Fruit fly (Drosophila melanogaster) whole organism, embryonic: Measurements from ENCODE around the gene CG13000.
A peak's percentile ranks its signal among the peaks of the same experiment; 100 is the strongest.

Experiments
- CG13894 ChIP-seq: fragments of 200-800 bp; sonication (Bioruptor generic); optimal IDR thresholded peaks from 3 replicates; lab custom pipeline; 2018; ENCODE audit warnings: missing biosample characterization, mild to moderate bottlenecking, missing genetic modification characterization, moderate library complexity
- CG14014 ChIP-seq: fragments of 200-800 bp; sonication (Bioruptor generic); IDR thresholded peaks from 2 replicates; pipeline ENCODE4 v1.3.6; 2022; ENCODE audit warnings: missing biosample characterization, missing genetic modification characterization
- CG15601 ChIP-seq: fragments of 200-800 bp; sonication (Bioruptor generic); optimal IDR thresholded peaks from 3 replicates; lab custom pipeline; 2019; ENCODE audit warnings: missing biosample characterization, mild to moderate bottlenecking, missing genetic modification characterization, moderate library complexity
- CG17361 ChIP-seq: fragments of 200-800 bp; sonication (Bioruptor generic); IDR thresholded peaks from 3 replicates; pipeline ENCODE4 v1.3.6; 2022; ENCODE audit warnings: missing biosample characterization, missing genetic modification characterization
- CG17568 ChIP-seq: fragments of 200-800 bp; sonication (Bioruptor generic); optimal IDR thresholded peaks from 2 replicates; lab custom pipeline; 2018; ENCODE audit warnings: missing biosample characterization, mild to moderate bottlenecking, missing genetic modification characterization, moderate library complexity
- CG17612 ChIP-seq: fragments of 200-800 bp; sonication (Bioruptor generic); IDR thresholded peaks from 2 replicates; pipeline ENCODE4 v1.3.6; 2022; ENCODE audit warnings: missing biosample characterization, missing genetic modification characterization
- CG2120 ChIP-seq: fragments of 200-800 bp; sonication (Bioruptor generic); optimal IDR thresholded peaks from 3 replicates; lab custom pipeline; 2016; ENCODE audit warnings: missing biosample characterization, missing genetic modification characterization
- CG30403 ChIP-seq: fragments of 200-800 bp; sonication (Bioruptor generic); optimal IDR thresholded peaks from 3 replicates; lab custom pipeline; 2016; ENCODE audit warnings: missing biosample characterization, missing genetic modification characterization
- CG31388 ChIP-seq: fragments of 200-800 bp; sonication (Bioruptor generic); optimal IDR thresholded peaks from 2 replicates; lab custom pipeline; 2016; ENCODE audit warnings: missing biosample characterization, missing genetic modification characterization
- CG32532 ChIP-seq: fragments of 200-800 bp; sonication (Bioruptor generic); IDR thresholded peaks from 2 replicates; pipeline ENCODE4 v1.3.6; 2022; ENCODE audit warnings: missing biosample characterization, missing genetic modification characterization
- CG3847 ChIP-seq: fragments of 200-800 bp; sonication (Bioruptor generic); IDR thresholded peaks from 2 replicates; pipeline ENCODE4 v1.3.6; 2022; ENCODE audit warnings: missing biosample characterization, missing genetic modification characterization
- CG4360 ChIP-seq: fragments of 200-800 bp; sonication (Bioruptor generic); IDR thresholded peaks from 2 replicates; pipeline ENCODE4 v1.3.6; 2022; ENCODE audit warnings: missing biosample characterization, missing genetic modification characterization
- CG4820 ChIP-seq: fragments of 200-800 bp; sonication (Bioruptor generic); optimal IDR thresholded peaks from 3 replicates; lab custom pipeline; 2016; ENCODE audit warnings: missing biosample characterization, missing genetic modification characterization
- CG9876 ChIP-seq: fragments of 200-800 bp; sonication (Bioruptor generic); optimal IDR thresholded peaks from 2 replicates; lab custom pipeline; 2016; ENCODE audit warnings: missing biosample characterization, missing genetic modification characterization
- CG9932 ChIP-seq: fragments of 200-800 bp; sonication (Bioruptor generic); IDR thresholded peaks from 2 replicates; pipeline ENCODE4 v1.3.6; 2022; ENCODE audit warnings: missing biosample characterization, missing genetic modification characterization
- CkIIα-i1 ChIP-seq: fragments of 200-800 bp; sonication (Bioruptor generic); IDR thresholded peaks from 2 replicates; pipeline ENCODE4 v1.3.6; 2022; ENCODE audit warnings: missing biosample characterization, missing genetic modification characterization
- CrebB ChIP-seq: fragments of 200-800 bp; sonication (Bioruptor generic); optimal IDR thresholded peaks from 3 replicates; lab custom pipeline; 2018; ENCODE audit warnings: missing biosample characterization, mild to moderate bottlenecking, missing genetic modification characterization
- D19B ChIP-seq: fragments of 200-800 bp; sonication (Bioruptor generic); optimal IDR thresholded peaks from 2 replicates; lab custom pipeline; 2017; ENCODE audit warnings: missing biosample characterization, mild to moderate bottlenecking, missing genetic modification characterization
- Fer3 ChIP-seq: fragments of 200-800 bp; sonication (Bioruptor generic); optimal IDR thresholded peaks from 2 replicates; lab custom pipeline; 2018; ENCODE audit warnings: missing biosample characterization, mild to moderate bottlenecking, missing genetic modification characterization, moderate library complexity
- H15 ChIP-seq: fragments of 200-800 bp; sonication (Bioruptor generic); IDR thresholded peaks from 3 replicates; pipeline ENCODE4 v1.3.6; 2022; ENCODE audit warnings: missing biosample characterization, missing genetic modification characterization
- HLHmδ ChIP-seq: fragments of 200-800 bp; sonication (Bioruptor generic); optimal IDR thresholded peaks from 2 replicates; lab custom pipeline; 2018; ENCODE audit warnings: missing biosample characterization, mild to moderate bottlenecking, missing genetic modification characterization, moderate library complexity
- MBD-R2 ChIP-seq: fragments of 200-800 bp; sonication (Bioruptor generic); IDR thresholded peaks from 2 replicates; pipeline ENCODE4 v1.3.6; 2022; ENCODE audit warnings: missing biosample characterization, missing genetic modification characterization
- MTF-1 ChIP-seq: fragments of 200-800 bp; sonication (Bioruptor generic); optimal IDR thresholded peaks from 2 replicates; lab custom pipeline; 2018; ENCODE audit warnings: missing biosample characterization, mild to moderate bottlenecking, missing genetic modification characterization, borderline replicate concordance
- Med ChIP-seq: fragments of 200-800 bp; sonication (Bioruptor generic); peaks from one replicate; lab custom pipeline; 2016; ENCODE audit warnings: missing biosample characterization, missing genetic modification characterization, mild to moderate bottlenecking, inconsistent platforms, moderate library complexity
- Nf-YB ChIP-seq: fragments of 200-800 bp; sonication (Bioruptor generic); optimal IDR thresholded peaks from 3 replicates; lab custom pipeline; 2019; ENCODE audit warnings: missing biosample characterization, mild to moderate bottlenecking, missing genetic modification characterization, moderate library complexity
- Six4 ChIP-seq: fragments of 200-800 bp; sonication (Bioruptor generic); optimal IDR thresholded peaks from 2 replicates; lab custom pipeline; 2016; ENCODE audit warnings: missing biosample characterization, missing genetic modification characterization
- Ssrp ChIP-seq: fragments of 200-800 bp; sonication (Bioruptor generic); optimal IDR thresholded peaks from 2 replicates; lab custom pipeline; 2018; ENCODE audit warnings: missing biosample characterization, mild to moderate bottlenecking, missing genetic modification characterization, moderate library complexity
- Usf ChIP-seq: fragments of 200-800 bp; sonication (Bioruptor generic); optimal IDR thresholded peaks from 2 replicates; lab custom pipeline; 2017; ENCODE audit warnings: missing genotype, missing biosample characterization, missing genetic modification characterization
- ap ChIP-seq: fragments of 200-800 bp; sonication (Bioruptor generic); IDR thresholded peaks from 2 replicates; pipeline ENCODE4 v1.3.6; 2022; ENCODE audit warnings: missing biosample characterization, missing genetic modification characterization
- bab2 ChIP-seq: fragments of 200-800 bp; sonication (Bioruptor generic); optimal IDR thresholded peaks from 2 replicates; lab custom pipeline; 2016; ENCODE audit warnings: missing biosample characterization, missing genetic modification characterization
- chinmo ChIP-seq: fragments of 200-800 bp; sonication (Bioruptor generic); IDR thresholded peaks from 4 replicates; pipeline ENCODE4 v1.3.6; 2022; ENCODE audit warnings: missing biosample characterization, missing genetic modification characterization; ENCODE audit not compliant: partially characterized antibody
- ci ChIP-seq: fragments of 200-800 bp; sonication (Bioruptor generic); IDR thresholded peaks from 3 replicates; pipeline ENCODE4 v1.3.6; 2022; ENCODE audit warnings: missing biosample characterization, missing genetic modification characterization
- crp ChIP-seq, 2 experiments: fragments of 200-800 bp; sonication (Bioruptor generic); optimal IDR thresholded peaks; 2 replicates in 1 of 2; 3 replicates in 1 of 2; lab custom pipeline; 2017; ENCODE audit warnings: missing biosample characterization in 2 of 2, missing genetic modification characterization in 2 of 2, mild to moderate bottlenecking in 1 of 2, moderate library complexity in 1 of 2
- eyg ChIP-seq: fragments of 200-800 bp; sonication (Bioruptor generic); optimal IDR thresholded peaks from 3 replicates; lab custom pipeline; 2016; ENCODE audit warnings: missing biosample characterization, missing genetic modification characterization
- kay ChIP-seq: fragments of 200-800 bp; sonication (Bioruptor generic); optimal IDR thresholded peaks from 2 replicates; lab custom pipeline; 2016; ENCODE audit warnings: missing biosample characterization, missing genetic modification characterization
- nom ChIP-seq: fragments of 200-800 bp; sonication (Bioruptor generic); optimal IDR thresholded peaks from 2 replicates; lab custom pipeline; 2017; ENCODE audit warnings: missing biosample characterization, missing genetic modification characterization, mild to moderate bottlenecking, moderate library complexity, missing genetic modification reagents
- phol ChIP-seq: fragments of 200-800 bp; sonication (Bioruptor generic); optimal IDR thresholded peaks from 3 replicates; lab custom pipeline; 2018; ENCODE audit warnings: missing biosample characterization, mild to moderate bottlenecking, missing genetic modification characterization, moderate library complexity
- psq ChIP-seq: fragments of 200-800 bp; sonication (Bioruptor generic); optimal IDR thresholded peaks from 2 replicates; lab custom pipeline; 2017; ENCODE audit warnings: missing biosample characterization, missing genetic modification characterization
- pzg ChIP-seq: fragments of 200-800 bp; sonication (Bioruptor generic); optimal IDR thresholded peaks from 3 replicates; lab custom pipeline; 2018; ENCODE audit warnings: missing biosample characterization, mild to moderate bottlenecking, missing genetic modification characterization, moderate library complexity
- run ChIP-seq: fragments of 200-800 bp; sonication (Bioruptor generic); optimal IDR thresholded peaks from 3 replicates; lab custom pipeline; 2018; ENCODE audit warnings: missing biosample characterization, mild to moderate bottlenecking, missing genetic modification characterization
- sd ChIP-seq: fragments of 200-800 bp; sonication (Bioruptor generic); optimal IDR thresholded peaks from 3 replicates; lab custom pipeline; 2018; ENCODE audit warnings: missing biosample characterization, mild to moderate bottlenecking, missing genetic modification characterization, moderate library complexity
- slp2 ChIP-seq: fragments of 200-800 bp; sonication (Bioruptor generic); optimal IDR thresholded peaks from 2 replicates; lab custom pipeline; 2016; ENCODE audit warnings: missing biosample characterization, missing genetic modification characterization
- tll ChIP-seq, 2 experiments: fragments of 200-800 bp in 1 of 2; fragments of >200 bp in 1 of 2; sonication (Bioruptor generic) in 1 of 2; optimal IDR thresholded peaks; 2 replicates each; lab custom pipeline; 2017 to 2019; ENCODE audit warnings: missing biosample characterization in 2 of 2, missing genetic modification characterization in 2 of 2, mild to moderate bottlenecking in 1 of 2, moderate library complexity in 1 of 2
- unpg ChIP-seq: fragments of 200-800 bp; sonication (Bioruptor generic); optimal IDR thresholded peaks from 3 replicates; lab custom pipeline; 2018; ENCODE audit warnings: missing biosample characterization, mild to moderate bottlenecking, missing genetic modification characterization, moderate library complexity

The CG13000 gene

dm6 chrX:16912965-16913755, 35.1 kb downstream of the CG13000 start, which contains the start of gene CG4928 (continued):
- TF ChIP-seq CG32532 (GFP tag; lab: Robert Waterston, UW) (0 out of 2 replicates have a peak, but pooled peaks have one; percentile 19), CG30403 (GFP tag; lab: Kevin White, UChicago) (no peak), nom (GFP tag; lab: Kevin White, UChicago) (peak; percentile 0)

- TF ChIP-seq CG4820 (GFP tag; lab: Kevin White, UChicago) (no peak), Nf-YB (peak; percentile 60), pzg (GFP tag; lab: Kevin White, UChicago) (no peak), CG3847 (GFP tag; lab: Robert Waterston, UW) (no peak), chinmo (0 out of 4 replicates have a peak, but pooled peaks have one; percentile 37), ap (GFP tag; lab: Robert Waterston, UW) (no peak), CG4360 (GFP tag; lab: Robert Waterston, UW) (no peak), kay (GFP tag; lab: Kevin White, UChicago) (no peak)
These were observed 36.3 kb downstream of the CG13000 start for dm6 chrX:16911962-16912361.

DNA sequence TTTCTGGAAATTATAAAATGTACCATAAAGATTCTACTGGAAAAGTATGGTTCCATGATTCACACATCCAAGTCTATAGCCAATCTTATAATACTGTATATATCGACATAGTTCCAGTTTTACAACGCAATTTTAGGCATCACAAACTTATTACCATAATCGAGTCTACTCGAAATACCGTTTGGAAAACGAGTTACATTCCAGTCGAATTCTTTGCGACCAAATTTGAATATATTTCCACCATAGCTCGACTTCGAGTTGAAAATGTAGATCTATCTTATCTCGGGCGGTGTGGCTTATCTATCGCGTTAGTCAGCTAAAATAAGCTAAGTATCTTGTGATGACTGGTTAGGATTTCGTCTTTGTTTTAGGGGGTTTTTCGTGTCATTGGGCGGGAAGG, 38.4 kb downstream of the CG13000 start:
- TF ChIP-seq sd (peak; percentile 97), CG13894 (tag; lab: Kevin White, UChicago) (peak; percentile 98), chinmo (0 out of 4 replicates have a peak, but pooled peaks have one; percentile 29), D19B (GFP tag; lab: Kevin White, UChicago) (peak; percentile 48), eyg (GFP tag; lab: Kevin White, UChicago) (no peak)

DNA sequence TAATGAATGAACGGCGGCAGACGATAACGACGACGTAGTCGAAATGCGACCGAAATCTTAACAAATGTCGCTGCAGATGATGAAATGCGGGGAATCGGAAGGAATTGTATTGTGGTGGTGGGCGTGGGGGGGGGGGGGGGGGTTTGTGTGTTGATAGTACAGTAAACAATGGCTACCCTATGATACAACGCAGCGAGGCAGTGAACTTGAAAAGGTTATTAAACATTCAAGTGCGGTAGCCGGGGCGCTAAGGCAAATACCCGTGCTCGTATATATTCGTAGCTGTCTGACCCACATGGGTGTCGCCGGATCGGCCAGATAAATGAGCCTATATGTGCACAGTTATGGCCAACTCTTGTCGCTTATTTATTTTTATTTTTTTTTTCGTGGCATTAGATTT, 39.0 kb downstream of the CG13000 start:
- TF ChIP-seq run (tag; lab: Kevin White, UChicago) (no peak), CkIIα-i1 (GFP tag; lab: Robert Waterston, UW) (no peak), CrebB (tag; lab: Kevin White, UChicago) (no peak), HLHmδ (no peak), CG9876 (GFP tag; lab: Kevin White, UChicago) (no peak), ci (GFP tag; lab: Robert Waterston, UW) (0 out of 3 replicates have a peak, but pooled peaks have one; percentile 19), phol (tag; lab: Kevin White, UChicago) (no peak), CG15601 (tag; lab: Kevin White, UChicago) (no peak), MTF-1 (GFP tag; lab: Kevin White, UChicago) (no peak), Med (GFP tag; lab: Kevin White, UChicago) (peak; percentile 51), CG9932 (no peak), psq (GFP tag; lab: Kevin White, UChicago) (no peak), crp (GFP tag; optimal IDR thresholded peaks at IDR 0.05; lab: Kevin White, UChicago) (no peak), CG17568 (no peak), CG31388 (no peak), MBD-R2 (GFP tag; lab: Robert Waterston, UW) (no peak), Usf (GFP tag; lab: Kevin White, UChicago) (no peak), Ssrp (tag; lab: Kevin White, UChicago) (no peak), tll (GFP tag; optimal IDR thresholded peaks at IDR 0.05; lab: Kevin White, UChicago) (no peak), CG17361 (GFP tag; lab: Robert Waterston, UW) (0 out of 3 replicates have a peak, but pooled peaks have one; percentile 11), CG2120 (GFP tag; lab: Kevin White, UChicago) (no peak), CG14014 (peak; percentile 14; the same call in 1 of the 2 replicates), Six4 (no peak), unpg (GFP tag; lab: Kevin White, UChicago) (no peak), slp2 (GFP tag; lab: Kevin White, UChicago) (no peak), CG17612 (GFP tag; lab: Robert Waterston, UW) (no peak), bab2 (no peak), H15 (GFP tag; lab: Robert Waterston, UW) (no peak), Fer3 (tag; lab: Kevin White, UChicago) (no peak)
